Worm (Caenorhabditis elegans) whole organism, midembryonic: Measurements from ENCODE around the gene chmp-7.

Experiments used
- cog-1 ChIP-seq: sonication (generic microtip); optimal IDR thresholded peaks from 2 replicates; lab custom pipeline; 2016; ENCODE audit warnings: missing genetic modification characterization, missing compliant biosample characterization
- flt-1 ChIP-seq: fragments of 200-800 bp; sonication (Bioruptor generic); IDR thresholded peaks from 2 replicates; pipeline ENCODE4 v1.3.6; 2022; ENCODE audit warnings: missing genetic modification characterization, missing compliant biosample characterization

DNA sequence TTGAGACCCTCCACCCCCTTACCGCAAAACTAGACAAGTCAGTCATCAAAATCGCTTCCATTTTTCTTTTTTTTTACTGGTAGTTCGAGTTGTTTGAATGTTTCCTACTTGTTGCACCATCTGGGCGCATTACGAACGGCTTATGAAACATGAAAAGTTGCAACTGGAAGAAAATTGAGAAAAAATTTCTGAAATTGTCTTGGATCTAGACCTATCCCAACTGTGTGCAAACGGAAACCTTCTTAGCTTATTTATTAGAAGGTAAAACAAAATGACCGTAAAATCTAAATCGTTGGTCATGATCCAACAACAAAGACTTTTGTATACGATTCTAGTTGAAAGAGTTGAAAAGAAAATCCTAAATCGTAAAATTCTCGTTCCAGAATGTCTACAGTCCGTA is 19.7 kb downstream of the chmp-7 start:
- TF ChIP-seq flt-1 (GFP tag; lab: Robert Waterston, UW) (no peak), cog-1 (tag; lab: Kevin White, UChicago) (no peak)
